Fruit fly (Drosophila melanogaster): Measurements from ENCODE around the gene HemK1.
A peak's percentile ranks its signal among the peaks of the same experiment; 100 is the strongest.

HemK1 gene

DNA sequence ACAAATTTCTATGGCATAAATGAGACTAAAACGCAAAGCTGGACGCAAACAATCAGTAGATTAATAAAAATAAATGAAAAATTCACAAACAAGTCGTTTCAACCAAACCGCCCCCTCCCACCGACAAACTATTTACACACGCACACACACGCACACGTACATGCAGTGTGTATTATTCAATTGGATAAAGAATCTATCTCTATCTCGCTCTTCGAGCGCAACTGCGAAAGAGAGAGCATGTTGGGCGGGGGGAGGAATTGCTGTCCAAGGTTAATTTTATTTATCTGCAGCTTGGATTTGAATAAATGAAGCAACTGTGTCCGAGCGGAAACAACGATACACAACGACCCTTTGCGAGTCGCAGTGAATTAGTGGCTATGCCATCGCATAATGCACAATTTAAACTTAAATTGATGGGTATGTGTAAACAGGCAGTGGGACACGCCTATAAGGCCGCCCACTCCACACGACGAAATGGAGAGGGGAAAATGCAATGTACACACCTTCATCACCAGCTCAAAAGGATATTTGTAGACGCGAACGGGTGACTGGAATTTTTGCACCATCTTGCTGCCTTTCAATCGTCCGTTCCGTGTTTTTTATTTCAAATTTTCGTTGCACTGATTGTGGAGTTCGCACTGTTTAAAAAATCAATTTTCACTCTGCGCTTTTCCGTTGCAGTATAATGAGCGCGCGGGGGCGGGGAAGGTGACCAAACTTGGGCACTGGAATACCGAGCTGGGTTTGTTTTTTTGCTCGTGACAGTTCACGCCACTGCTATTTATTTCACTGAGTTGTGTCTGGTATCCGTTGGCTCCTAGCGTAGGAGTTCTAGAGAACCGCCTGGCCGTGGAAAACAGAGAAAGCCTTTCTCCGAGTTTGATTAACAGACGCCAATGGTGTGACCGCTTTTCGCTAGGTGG, 12.2 kb downstream of the HemK1 start, which contains the start of gene retm:
retm (minus strand) TSS at position 898 of the 923 bp plus-strand sequence.
- TF ChIP-seq CG8478 (optimal IDR thresholded peaks at IDR 0.05) (no peak), CTCF (optimal IDR thresholded peaks at IDR 0.05) (peak; percentile 36 to 67)

DNA sequence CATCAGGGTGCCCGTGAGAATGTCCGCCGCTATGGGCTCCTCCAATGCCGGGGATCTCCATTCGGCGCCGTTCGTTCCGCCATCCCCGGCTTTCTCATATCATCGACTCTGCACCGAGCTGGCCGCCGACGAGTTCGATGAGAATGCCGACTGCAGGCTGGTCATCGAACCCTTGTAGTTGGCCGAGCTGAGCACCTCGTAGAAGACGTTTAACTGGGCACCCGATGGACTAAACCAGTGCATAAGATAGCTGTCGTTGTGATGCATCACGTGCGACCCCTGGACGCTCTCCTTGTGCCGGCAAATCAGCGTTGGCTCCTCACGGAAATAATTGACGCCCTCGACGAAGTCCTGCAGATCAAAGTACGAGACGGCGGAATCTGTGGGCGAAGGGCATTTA, 17.7 kb downstream of the HemK1 start:
- TF ChIP-seq CTCF (optimal IDR thresholded peaks at IDR 0.05): no peak
- TF ChIP-seq CG8478 (optimal IDR thresholded peaks at IDR 0.05): no peak

DNA sequence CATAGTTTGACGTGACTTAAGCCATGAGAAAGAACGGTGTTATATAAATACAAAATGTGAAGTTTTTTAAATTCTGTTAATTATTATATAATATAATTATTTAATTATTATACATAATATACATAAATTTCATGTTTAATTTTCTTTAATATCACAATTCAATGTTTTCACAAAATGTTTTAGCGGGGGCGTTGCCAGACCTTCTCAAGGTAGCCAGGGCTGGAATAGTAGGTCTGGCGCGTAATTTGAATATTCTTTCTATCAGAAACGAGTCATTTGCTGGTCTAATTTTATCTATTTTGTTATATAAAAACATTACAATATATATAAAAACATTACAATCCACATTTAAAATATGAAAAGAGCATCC, 19.2 kb downstream of the HemK1 start, which contains the start of gene Acox3:
Acox3 (minus strand) TSS at position 70 of the 370 bp plus-strand sequence.
- TF ChIP-seq CG8478 (optimal IDR thresholded peaks at IDR 0.05): no peak
- TF ChIP-seq CTCF (optimal IDR thresholded peaks at IDR 0.05): no peak

DNA sequence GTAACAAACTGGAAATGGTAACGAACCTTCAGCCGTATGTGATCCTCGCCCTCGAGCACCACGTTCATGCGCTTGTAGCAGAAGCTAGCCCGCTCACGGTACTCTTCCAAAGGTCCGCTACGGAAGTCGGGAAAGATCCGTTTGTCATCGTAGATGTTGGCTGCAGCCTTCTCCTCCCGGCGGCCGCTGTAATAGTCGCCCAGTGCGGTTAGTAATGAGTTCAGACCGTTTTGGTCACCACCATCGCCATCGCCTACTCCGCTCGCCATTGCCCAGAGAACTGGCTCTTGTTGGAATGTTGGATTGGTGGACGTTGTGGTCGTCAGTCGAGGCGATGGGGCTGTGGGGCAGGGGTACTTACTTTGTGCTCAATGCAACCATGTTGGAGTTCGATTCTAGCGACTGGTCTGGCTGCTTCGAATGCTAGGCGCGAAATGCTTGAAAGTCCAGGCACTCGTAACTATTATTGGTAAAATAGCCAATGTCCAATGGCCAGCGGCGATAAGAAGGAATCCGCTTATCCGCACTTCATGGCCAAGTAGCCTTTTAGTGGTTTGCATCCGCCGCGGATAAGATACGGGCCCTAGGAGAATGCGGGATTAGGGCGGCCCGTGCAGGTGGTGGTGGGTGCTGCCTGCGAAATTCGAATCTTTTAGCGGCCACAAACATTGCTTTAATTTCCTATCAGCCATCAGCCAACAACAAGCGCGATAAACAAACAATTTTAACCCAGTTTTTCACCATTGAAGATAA, 19.7 kb downstream of the HemK1 start:
- TF ChIP-seq CTCF (optimal IDR thresholded peaks at IDR 0.05): no peak
- TF ChIP-seq CG8478 (optimal IDR thresholded peaks at IDR 0.05): no peak

DNA sequence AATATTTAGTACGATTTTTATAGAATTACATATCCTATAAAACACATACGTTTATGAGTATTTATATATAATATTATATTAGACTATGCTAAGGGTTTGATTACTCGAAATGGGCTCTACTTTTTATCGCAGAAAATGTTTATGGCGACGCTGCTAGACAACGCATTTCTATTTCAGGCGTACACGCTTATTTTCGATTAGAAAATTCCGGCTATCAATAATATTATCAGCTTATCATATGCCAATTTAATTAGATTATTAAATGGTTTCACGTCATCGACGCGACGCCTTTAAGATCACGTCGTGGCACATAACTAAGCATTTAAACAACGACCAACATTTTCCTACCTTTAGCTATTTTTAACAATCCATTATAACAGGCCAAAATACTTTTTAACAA, 41.2 kb downstream of the HemK1 start:
- no peak for TF ChIP-seq CTCF (optimal IDR thresholded peaks at IDR 0.05)
- TF ChIP-seq CG8478 (optimal IDR thresholded peaks at IDR 0.05): no peak

DNA sequence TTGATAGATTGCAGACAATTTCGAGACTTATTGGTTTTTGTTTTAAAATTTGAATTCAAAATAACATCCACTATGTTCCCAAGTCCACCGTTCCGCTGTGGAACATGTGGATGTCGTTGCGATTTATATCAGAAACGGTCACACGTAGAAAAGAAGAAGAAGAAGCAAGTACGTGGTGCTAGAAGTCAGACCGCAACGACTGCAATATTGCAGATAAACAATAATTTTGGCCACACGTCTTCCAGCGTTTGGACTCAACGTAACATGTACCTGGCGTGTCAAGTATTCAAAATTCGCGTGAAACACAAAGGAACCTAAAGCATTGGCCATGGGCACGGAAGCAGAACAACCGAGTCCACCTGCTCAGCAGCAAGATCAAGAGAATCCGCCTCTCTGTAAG, 43.3 kb downstream of the HemK1 start, which contains the start of gene Fic:
Fic (plus strand) TSS at position 139 of the 400 bp plus-strand sequence.
- TF ChIP-seq CG8478 (optimal IDR thresholded peaks at IDR 0.05) (no peak), CTCF (optimal IDR thresholded peaks at IDR 0.05) (no peak)

DNA sequence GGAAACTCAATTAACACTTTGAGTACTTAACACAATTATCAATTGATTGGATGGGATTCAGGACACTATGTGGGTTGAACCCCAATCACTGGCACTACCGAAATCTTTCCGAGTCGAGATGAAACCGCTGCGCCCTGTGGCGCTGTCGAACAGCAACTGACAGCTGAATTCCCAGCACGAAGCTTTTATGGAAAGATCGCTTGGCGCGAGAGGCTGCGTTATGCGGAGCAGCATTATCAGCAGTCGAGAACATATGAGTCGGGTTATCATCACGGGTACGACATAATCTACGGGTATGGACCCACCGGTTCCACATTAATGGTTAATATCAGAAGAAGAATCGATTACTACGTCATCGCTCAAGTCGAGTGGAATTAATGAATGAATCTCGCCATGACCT, 44.4 kb downstream of the HemK1 start, which contains the start of gene Tig:
Tig (minus strand) TSS at position 163 of the 400 bp plus-strand sequence.
- TF ChIP-seq CTCF (optimal IDR thresholded peaks at IDR 0.05) (no peak), CG8478 (optimal IDR thresholded peaks at IDR 0.05) (no peak)

DNA sequence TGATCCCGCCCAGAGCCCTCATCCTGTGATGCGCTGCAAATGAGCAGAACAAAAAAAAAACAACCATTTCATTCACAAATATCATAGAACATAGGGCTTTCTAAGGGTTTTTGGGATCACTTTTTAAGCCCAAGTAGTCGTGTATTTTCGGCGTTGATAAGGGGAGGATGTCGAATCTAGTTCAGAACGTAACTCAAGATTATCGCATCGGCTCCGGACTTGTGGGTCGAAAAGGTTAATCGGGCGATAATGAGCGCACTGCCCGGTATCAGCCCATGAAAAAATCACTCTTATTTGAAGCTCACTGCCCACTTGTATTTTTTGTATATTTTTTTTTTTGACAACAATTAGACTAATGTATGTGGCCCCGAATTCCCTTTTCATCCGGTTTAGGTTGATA, 45.0 kb downstream of the HemK1 start:
- TF ChIP-seq CTCF (optimal IDR thresholded peaks at IDR 0.05) (no peak), CG8478 (optimal IDR thresholded peaks at IDR 0.05) (no peak)

DNA sequence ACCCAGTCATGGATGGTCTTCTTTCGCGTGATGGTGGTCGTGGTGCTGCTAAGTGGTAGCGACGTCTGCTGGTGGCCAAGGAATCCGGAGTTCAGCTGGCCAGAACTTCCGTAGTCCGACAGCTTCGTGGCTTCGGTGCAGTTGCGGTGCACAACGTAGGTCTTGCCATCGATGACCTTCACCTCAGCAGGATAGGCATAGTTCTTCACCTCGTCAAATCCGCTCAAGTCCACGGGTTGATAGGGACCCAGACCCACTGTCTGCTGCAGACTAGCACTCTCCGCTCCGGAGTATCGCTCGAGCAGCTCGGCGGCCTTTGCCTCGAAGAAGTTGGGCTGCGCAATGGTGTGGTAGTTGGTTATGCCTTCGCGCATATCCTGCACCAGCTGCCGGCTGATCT, 46.0 kb downstream of the HemK1 start:
- TF ChIP-seq CG8478 (optimal IDR thresholded peaks at IDR 0.05) (no peak), CTCF (optimal IDR thresholded peaks at IDR 0.05) (no peak)

All from S2 (cell line).